Worm (Caenorhabditis elegans): Measurements from ENCODE around the gene F09C6.16.

ce11 chrV:16919675-16920074, 9.9 kb upstream of the F09C6.16 start:
- no peak for TF ChIP-seq T22C8.4 (GFP tag; IDR thresholded peaks at IDR 0.05)
- no peak for TF ChIP-seq ztf-29 (GFP tag; IDR thresholded peaks at IDR 0.05)
- TF ChIP-seq cog-1 (tag; optimal IDR thresholded peaks at IDR 0.05) = no peak
- TF ChIP-seq flt-1 (GFP tag; IDR thresholded peaks at IDR 0.05) = no peak
- no peak for TF ChIP-seq tab-1 (GFP tag; IDR thresholded peaks at IDR 0.05)
- no peak for TF ChIP-seq ztf-23 (GFP tag; IDR thresholded peaks at IDR 0.05)
- TF ChIP-seq med-1 (GFP tag; optimal IDR thresholded peaks at IDR 0.05; ENCODE audit: insufficient read depth) = no peak
- no peak for TF ChIP-seq klf-2 (GFP tag; conservative IDR thresholded peaks at IDR 0.05)
